Fruit fly (Drosophila melanogaster) whole organism, embryonic: Measurements from ENCODE around the gene Mrm2.
A peak's percentile ranks its signal among the peaks of the same experiment; 100 is the strongest.

Experiments used
- Aef1 ChIP-seq: fragments of 200-800 bp; sonication (Bioruptor generic); IDR thresholded peaks from 3 replicates; pipeline ENCODE4 v1.3.6; 2022; ENCODE audit warnings: missing biosample characterization, missing genetic modification characterization
- CG10366 ChIP-seq: fragments of 200-800 bp; sonication (Bioruptor generic); IDR thresholded peaks from 2 replicates; pipeline ENCODE4 v1.3.6; 2022; ENCODE audit warnings: missing biosample characterization, missing genetic modification characterization
- CG10431 ChIP-seq: fragments of 200-800 bp; sonication (Bioruptor generic); optimal IDR thresholded peaks from 3 replicates; lab custom pipeline; 2018; ENCODE audit warnings: missing biosample characterization, mild to moderate bottlenecking, missing genetic modification characterization
- CG11560 ChIP-seq: fragments of 200-800 bp; sonication (Bioruptor generic); IDR thresholded peaks from 3 replicates; pipeline ENCODE4 v1.3.6; 2022; ENCODE audit warnings: missing biosample characterization, missing genetic modification characterization
- CG13296 ChIP-seq: fragments of 200-800 bp; sonication (Bioruptor generic); optimal IDR thresholded peaks from 3 replicates; lab custom pipeline; 2018; ENCODE audit warnings: missing biosample characterization, mild to moderate bottlenecking, missing genetic modification characterization
- CG13775 ChIP-seq: fragments of 200-800 bp; sonication (Bioruptor generic); optimal IDR thresholded peaks from 3 replicates; lab custom pipeline; 2017; ENCODE audit warnings: missing biosample characterization, mild to moderate bottlenecking, missing genetic modification characterization
- CG15011 ChIP-seq: fragments of 200-800 bp; sonication (Bioruptor generic); optimal IDR thresholded peaks from 3 replicates; lab custom pipeline; 2018; ENCODE audit warnings: missing biosample characterization, mild to moderate bottlenecking, missing genetic modification characterization
- CG15073 ChIP-seq: fragments of 200-800 bp; sonication (Bioruptor generic); optimal IDR thresholded peaks from 2 replicates; lab custom pipeline; 2016; ENCODE audit warnings: missing biosample characterization, missing genetic modification characterization
- CG1603 ChIP-seq: fragments of 200-800 bp; sonication (Bioruptor generic); optimal IDR thresholded peaks from 2 replicates; lab custom pipeline; 2019; ENCODE audit warnings: missing biosample characterization, mild to moderate bottlenecking, missing genetic modification characterization, moderate library complexity
- CG30431 ChIP-seq: fragments of 200-800 bp; sonication (Bioruptor generic); optimal IDR thresholded peaks from 2 replicates; lab custom pipeline; 2017; ENCODE audit warnings: missing biosample characterization, missing genetic modification characterization
- CG34422 ChIP-seq: fragments of 200-800 bp; sonication (Bioruptor generic); IDR thresholded peaks from 3 replicates; pipeline ENCODE4 v1.3.6; 2022; ENCODE audit warnings: missing biosample characterization, missing genetic modification characterization
- CG4424 ChIP-seq: fragments of 200-800 bp; sonication (Bioruptor generic); optimal IDR thresholded peaks from 3 replicates; lab custom pipeline; 2016; ENCODE audit warnings: missing biosample characterization, missing genetic modification characterization
- CG7963 ChIP-seq: fragments of 200-800 bp; sonication (Bioruptor generic); IDR thresholded peaks from 3 replicates; pipeline ENCODE4 v1.3.6; 2022; ENCODE audit warnings: missing biosample characterization, missing genetic modification characterization; ENCODE audit not compliant: partially characterized antibody
- CG9437 ChIP-seq: fragments of 200-800 bp; sonication (Bioruptor generic); optimal IDR thresholded peaks from 2 replicates; lab custom pipeline; 2018; ENCODE audit warnings: missing biosample characterization, mild to moderate bottlenecking, missing genetic modification characterization
- CG9797 ChIP-seq: fragments of 200-800 bp; sonication (Bioruptor generic); optimal IDR thresholded peaks from 3 replicates; lab custom pipeline; 2018; ENCODE audit warnings: missing biosample characterization, mild to moderate bottlenecking, missing genetic modification characterization
- CG9817 ChIP-seq: fragments of 200-800 bp; sonication (Bioruptor generic); optimal IDR thresholded peaks from 2 replicates; lab custom pipeline; 2018; ENCODE audit warnings: missing biosample characterization, mild to moderate bottlenecking, missing genetic modification characterization, moderate library complexity
- CG9876 ChIP-seq: fragments of 200-800 bp; sonication (Bioruptor generic); optimal IDR thresholded peaks from 2 replicates; lab custom pipeline; 2016; ENCODE audit warnings: missing biosample characterization, missing genetic modification characterization
- CoRest ChIP-seq: fragments of 200-800 bp; sonication (Bioruptor generic); optimal IDR thresholded peaks from 3 replicates; lab custom pipeline; 2018; ENCODE audit warnings: missing biosample characterization, mild to moderate bottlenecking, missing genetic modification characterization, moderate library complexity
- Gsc ChIP-seq: fragments of 200-800 bp; sonication (Bioruptor generic); IDR thresholded peaks from 2 replicates; pipeline ENCODE4 v1.3.6; 2022; ENCODE audit warnings: missing biosample characterization, missing genetic modification characterization
- H15 ChIP-seq: fragments of 200-800 bp; sonication (Bioruptor generic); IDR thresholded peaks from 3 replicates; pipeline ENCODE4 v1.3.6; 2022; ENCODE audit warnings: missing biosample characterization, missing genetic modification characterization
- HLHmδ ChIP-seq: fragments of 200-800 bp; sonication (Bioruptor generic); optimal IDR thresholded peaks from 2 replicates; lab custom pipeline; 2018; ENCODE audit warnings: missing biosample characterization, mild to moderate bottlenecking, missing genetic modification characterization, moderate library complexity
- HmgD ChIP-seq: fragments of 200-800 bp; sonication (Bioruptor generic); optimal IDR thresholded peaks from 3 replicates; lab custom pipeline; 2016; ENCODE audit warnings: missing biosample characterization, missing genetic modification characterization
- Hr39 ChIP-seq: fragments of >200 bp; optimal IDR thresholded peaks from 2 replicates; lab custom pipeline; 2017
- Hr51 ChIP-seq, 2 experiments: fragments of 200-800 bp; sonication (Bioruptor generic); optimal IDR thresholded peaks; 2 replicates in 1 of 2; 3 replicates in 1 of 2; lab custom pipeline; 2016 to 2018; ENCODE audit warnings: missing biosample characterization in 2 of 2, missing genetic modification characterization in 2 of 2, mild to moderate bottlenecking in 1 of 2, moderate library complexity in 1 of 2
- Nf-YC ChIP-seq: fragments of 200-800 bp; optimal IDR thresholded peaks from 3 replicates; lab custom pipeline; 2019; ENCODE audit warnings: missing biosample characterization, mild to moderate bottlenecking, missing genetic modification characterization, moderate library complexity
- Pdp1 ChIP-seq, 2 experiments: fragments of 200-800 bp; sonication (Bioruptor generic); optimal IDR thresholded peaks; 3 replicates each; lab custom pipeline; 2016; ENCODE audit warnings: missing biosample characterization in 2 of 2, missing genetic modification characterization in 2 of 2, mild to moderate bottlenecking in 1 of 2, moderate library complexity in 1 of 2
- Poxn ChIP-seq: fragments of 200-800 bp; sonication (Bioruptor generic); IDR thresholded peaks from 2 replicates; pipeline ENCODE4 v1.3.6; 2022; ENCODE audit warnings: missing biosample characterization, missing genetic modification characterization
- Scr ChIP-seq: fragments of 200-800 bp; sonication (Bioruptor generic); IDR thresholded peaks from 2 replicates; pipeline ENCODE4 v1.3.6; 2022; ENCODE audit warnings: missing biosample characterization, missing genetic modification characterization; ENCODE audit not compliant: partially characterized antibody
- Stat92E ChIP-seq, 3 experiments: fragments of >200 bp in 2 of 3; fragments of 200-800 bp in 1 of 3; sonication (Bioruptor generic) in 1 of 3; optimal IDR thresholded peaks; 2 replicates each; lab custom pipeline; 2017 to 2019; ENCODE audit warnings: missing biosample characterization in 3 of 3, missing genetic modification characterization in 3 of 3, mild to moderate bottlenecking in 1 of 3, moderate library complexity in 1 of 3
- YL-1 ChIP-seq: fragments of 200-800 bp; sonication (Bioruptor generic); optimal IDR thresholded peaks from 3 replicates; lab custom pipeline; 2017; ENCODE audit warnings: missing biosample characterization, mild to moderate bottlenecking, missing genetic modification characterization
- ara ChIP-seq: fragments of 200-800 bp; sonication (Bioruptor generic); IDR thresholded peaks from 2 replicates; pipeline ENCODE4 v1.3.6; 2022; ENCODE audit warnings: missing biosample characterization, missing genetic modification characterization
- chn ChIP-seq: fragments of 200-800 bp; sonication (Bioruptor generic); optimal IDR thresholded peaks from 2 replicates; lab custom pipeline; 2016; ENCODE audit warnings: missing biosample characterization, missing genetic modification characterization
- danr ChIP-seq: fragments of 200-800 bp; sonication (Bioruptor generic); IDR thresholded peaks from 2 replicates; pipeline ENCODE4 v1.3.6; 2022; ENCODE audit warnings: missing biosample characterization, missing genetic modification characterization
- exex ChIP-seq: fragments of 200-800 bp; sonication (Bioruptor generic); optimal IDR thresholded peaks from 4 replicates; lab custom pipeline; 2018; ENCODE audit warnings: missing biosample characterization, mild to moderate bottlenecking, missing genetic modification characterization, moderate library complexity
- fd3F ChIP-seq: fragments of 200-800 bp; sonication (Bioruptor generic); optimal IDR thresholded peaks from 2 replicates; lab custom pipeline; 2018; ENCODE audit warnings: missing biosample characterization, mild to moderate bottlenecking, missing genetic modification characterization, moderate library complexity
- gem ChIP-seq: fragments of 200-800 bp; sonication (Bioruptor generic); optimal IDR thresholded peaks from 2 replicates; lab custom pipeline; 2019; ENCODE audit warnings: missing biosample characterization, mild to moderate bottlenecking, missing genetic modification characterization, moderate library complexity
- klu ChIP-seq: fragments of 200-800 bp; sonication (Bioruptor generic); IDR thresholded peaks from 2 replicates; pipeline ENCODE4 v1.3.6; 2022; ENCODE audit warnings: missing biosample characterization, missing genetic modification characterization
- lbe ChIP-seq: fragments of 200-800 bp; sonication (Bioruptor generic); optimal IDR thresholded peaks from 2 replicates; lab custom pipeline; 2016; ENCODE audit warnings: missing biosample characterization, mild to moderate bottlenecking, missing genetic modification characterization
- lmd ChIP-seq: fragments of 200-800 bp; sonication (Bioruptor generic); IDR thresholded peaks from 2 replicates; pipeline ENCODE4 v1.3.6; 2022; ENCODE audit warnings: missing biosample characterization, missing genetic modification characterization
- lov ChIP-seq, 2 experiments: fragments of 200-800 bp in 1 of 2; fragments of >200 bp in 1 of 2; sonication (Bioruptor generic) in 1 of 2; IDR thresholded peaks in 1 of 2; optimal IDR thresholded peaks in 1 of 2; 2 replicates in 1 of 2; 3 replicates in 1 of 2; pipeline versions ENCODE4 v1.3.6 to Lab custom; 2017 to 2022; ENCODE audit warnings: missing biosample characterization in 1 of 2, missing genetic modification characterization in 1 of 2
- luna ChIP-seq: fragments of 200-800 bp; sonication (Bioruptor generic); optimal IDR thresholded peaks from 2 replicates; lab custom pipeline; 2016; ENCODE audit warnings: missing biosample characterization, missing genetic modification characterization
- mirr ChIP-seq: fragments of 200-800 bp; sonication (Bioruptor generic); optimal IDR thresholded peaks from 3 replicates; lab custom pipeline; 2018; ENCODE audit warnings: missing biosample characterization, mild to moderate bottlenecking, missing genetic modification characterization
- nerfin-1 ChIP-seq: fragments of 200-800 bp; sonication (Bioruptor generic); optimal IDR thresholded peaks from 3 replicates; lab custom pipeline; 2019; ENCODE audit warnings: missing biosample characterization, mild to moderate bottlenecking, missing genetic modification characterization, moderate library complexity
- otp ChIP-seq: fragments of 200-800 bp; sonication (Bioruptor generic); IDR thresholded peaks from 3 replicates; pipeline ENCODE4, ENCODE4 v1.3.6; 2022; ENCODE audit warnings: missing biosample characterization, missing genetic modification characterization
- pros ChIP-seq: fragments of 200-800 bp; sonication (Bioruptor generic); optimal IDR thresholded peaks from 3 replicates; lab custom pipeline; 2019; ENCODE audit warnings: missing biosample characterization, mild to moderate bottlenecking, missing genetic modification characterization, moderate library complexity
- salm ChIP-seq: fragments of 200-800 bp; sonication (Bioruptor generic); optimal IDR thresholded peaks from 2 replicates; lab custom pipeline; 2018; ENCODE audit warnings: missing biosample characterization, mild to moderate bottlenecking, missing genetic modification characterization
- slbo ChIP-seq: fragments of 200-800 bp; sonication (Bioruptor generic); IDR thresholded peaks from 2 replicates; pipeline ENCODE4 v1.3.6; 2022; ENCODE audit warnings: missing biosample characterization, missing genetic modification characterization
- sug ChIP-seq: fragments of 200-800 bp; optimal IDR thresholded peaks from 2 replicates; lab custom pipeline; 2019; ENCODE audit warnings: missing biosample characterization, mild to moderate bottlenecking, missing genetic modification characterization, moderate library complexity
- zen ChIP-seq: fragments of 200-800 bp; sonication (Bioruptor generic); optimal IDR thresholded peaks from 3 replicates; lab custom pipeline; 2018; ENCODE audit warnings: missing biosample characterization, mild to moderate bottlenecking, missing genetic modification characterization, moderate library complexity

The Mrm2 gene

DNA sequence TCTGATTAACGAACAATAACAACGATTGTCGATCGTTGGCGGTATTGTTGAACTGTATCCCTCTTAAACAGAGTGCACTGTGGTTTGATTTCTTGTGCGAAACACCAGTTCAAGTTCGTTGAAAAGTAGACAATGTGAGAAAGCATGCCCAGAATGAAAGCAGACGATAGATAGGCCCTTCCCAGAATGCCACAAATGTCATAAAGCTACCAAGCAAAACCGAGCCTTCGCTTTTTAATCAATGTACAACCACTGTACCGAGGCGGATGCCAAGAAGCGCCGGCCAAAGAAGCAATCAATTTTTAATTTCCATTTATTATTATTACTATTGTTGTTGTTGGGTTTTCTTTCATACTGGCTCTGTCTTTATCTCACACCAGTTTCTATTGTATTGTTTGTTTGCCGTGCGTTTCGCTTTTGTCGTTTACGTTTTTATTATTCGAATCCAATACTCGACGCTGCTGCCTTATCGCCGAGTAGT, 47.5 kb downstream of the Mrm2 start (continued):
- TF ChIP-seq CG11560 (tag; lab: Robert Waterston, UW) (peak; percentile 60; the same call in 2 of the 3 replicates), YL-1 (no peak), slbo (peak; percentile 93), CG13296 (GFP tag; lab: Kevin White, UChicago) (peak; percentile 53), danr (peak; percentile 25; the same call in 1 of the 2 replicates), gem (tag; lab: Kevin White, UChicago) (peak; percentile 89), salm (peak; percentile 70), Nf-YC (tag; lab: Kevin White, UChicago) (no peak), CG15073 (GFP tag; lab: Kevin White, UChicago) (peak; percentile 16), zen (peak; percentile 5), CG4424 (GFP tag; lab: Kevin White, UChicago) (peak; percentile 82), HLHmδ (GFP tag; lab: Kevin White, UChicago) (no peak), CG10366 (GFP tag; lab: Robert Waterston, UW) (peak; percentile 92), lbe (GFP tag; lab: Kevin White, UChicago) (peak; percentile 42), CG7963 (GFP tag; lab: Robert Waterston, UW) (no peak), chn (GFP tag; lab: Kevin White, UChicago) (peak; percentile 83), CG1603 (peak; percentile 90), sug (peak; percentile 80), Hr39 (lab: Kevin White, UChicago) (no peak), exex (tag; lab: Kevin White, UChicago) (peak; percentile 87), CG30431 (GFP tag; lab: Kevin White, UChicago) (peak; percentile 72), CG13775 (GFP tag; lab: Kevin White, UChicago) (peak; percentile 68), CG9817 (peak; percentile 65), mirr (GFP tag; lab: Kevin White, UChicago) (peak; percentile 10), Hr51 (GFP tag; optimal IDR thresholded peaks at IDR 0.05; lab: Kevin White, UChicago) (peak; percentile 70 to 87), Poxn (GFP tag; lab: Robert Waterston, UW) (peak; percentile 71), CG15011 (GFP tag; lab: Kevin White, UChicago) (peak; percentile 65), CG9437 (GFP tag; lab: Kevin White, UChicago) (peak; percentile 69), H15 (GFP tag; lab: Robert Waterston, UW) (peak; percentile 82), Stat92E (GFP tag; optimal IDR thresholded peaks at IDR 0.05; lab: Kevin White, UChicago) (no peak), Scr (GFP tag; lab: Robert Waterston, UW) (peak; percentile 38; the same call in 1 of the 2 replicates), luna (peak; percentile 51), CG9797 (GFP tag; lab: Kevin White, UChicago) (no peak), nerfin-1 (tag; lab: Kevin White, UChicago) (no peak), ara (GFP tag; lab: Robert Waterston, UW) (peak; percentile 82), HmgD (GFP tag; lab: Kevin White, UChicago) (peak; percentile 37), fd3F (GFP tag; lab: Kevin White, UChicago) (peak; percentile 79), Pdp1 (GFP tag; optimal IDR thresholded peaks at IDR 0.05; lab: Kevin White, UChicago) (peak; percentile 60 to 77), pros (GFP tag; lab: Kevin White, UChicago) (no peak), lmd (GFP tag; lab: Robert Waterston, UW) (peak; percentile 87), CG34422 (GFP tag; lab: Robert Waterston, UW) (peak; percentile 89), CG10431 (GFP tag; lab: Kevin White, UChicago) (no peak), lov (optimal IDR thresholded peaks at IDR 0.05; lab: Kevin White, UChicago) (no peak), lov (GFP tag; IDR thresholded peaks at IDR 0.05; lab: Robert Waterston, UW) (peak; percentile 78; the same call in 2 of the 3 replicates), Aef1 (peak; percentile 86), otp (GFP tag; lab: Robert Waterston, UW) (0 out of 3 replicates have a peak, but pooled peaks have one; percentile 72), CoRest (tag; lab: Kevin White, UChicago) (peak; percentile 78), klu (GFP tag; lab: Robert Waterston, UW) (peak; percentile 53; the same call in 1 of the 2 replicates), Gsc (GFP tag; lab: Robert Waterston, UW) (peak; percentile 58; the same call in 1 of the 2 replicates), CG9876 (GFP tag; lab: Kevin White, UChicago) (peak; percentile 75)
